Fruit fly (Drosophila melanogaster) whole organism, embryonic: Measurements from ENCODE around the gene CG15046.

Experiments
- CG10209 ChIP-seq: fragments of 200-800 bp; sonication (Bioruptor generic); optimal IDR thresholded peaks from 3 replicates; lab custom pipeline; 2017; ENCODE audit warnings: missing biosample characterization, mild to moderate bottlenecking, missing genetic modification characterization, missing genetic modification reagents
- CG10321 ChIP-seq: fragments of 200-800 bp; sonication (Bioruptor generic); IDR thresholded peaks from 2 replicates; pipeline ENCODE4 v1.3.6; 2022; ENCODE audit warnings: missing biosample characterization, missing genetic modification characterization
- CG10543 ChIP-seq: fragments of 200-800 bp; sonication (Bioruptor generic); optimal IDR thresholded peaks from 3 replicates; lab custom pipeline; 2017; ENCODE audit warnings: missing biosample characterization, mild to moderate bottlenecking, missing genetic modification characterization, moderate library complexity
- CG11247 ChIP-seq: fragments of 200-800 bp; sonication (Bioruptor generic); IDR thresholded peaks from 2 replicates; pipeline ENCODE4 v1.3.6; 2022; ENCODE audit warnings: missing biosample characterization, missing genetic modification characterization
- CG11723 ChIP-seq: fragments of 200-800 bp; sonication (Bioruptor generic); optimal IDR thresholded peaks from 2 replicates; lab custom pipeline; 2017; ENCODE audit warnings: missing biosample characterization, mild to moderate bottlenecking, missing genetic modification characterization
- CG1233 ChIP-seq: fragments of 200-800 bp; sonication (Bioruptor generic); optimal IDR thresholded peaks from 4 replicates; lab custom pipeline; 2018; ENCODE audit warnings: missing biosample characterization, mild to moderate bottlenecking, missing genetic modification characterization
- CG12391 ChIP-seq: fragments of 200-800 bp; sonication (Bioruptor generic); optimal IDR thresholded peaks from 3 replicates; lab custom pipeline; 2018; ENCODE audit warnings: missing biosample characterization, mild to moderate bottlenecking, missing genetic modification characterization, moderate library complexity
- CG12659 ChIP-seq: fragments of 200-800 bp; sonication (Bioruptor generic); optimal IDR thresholded peaks from 3 replicates; lab custom pipeline; 2017; ENCODE audit warnings: mild to moderate bottlenecking, missing biosample characterization, missing genetic modification reagents, missing genetic modification characterization
- CG12942 ChIP-seq: fragments of 200-800 bp; sonication (Bioruptor generic); optimal IDR thresholded peaks from 3 replicates; lab custom pipeline; 2016; ENCODE audit warnings: missing biosample characterization, missing genetic modification characterization
- CG13894 ChIP-seq: fragments of 200-800 bp; sonication (Bioruptor generic); optimal IDR thresholded peaks from 3 replicates; lab custom pipeline; 2018; ENCODE audit warnings: missing biosample characterization, mild to moderate bottlenecking, missing genetic modification characterization, moderate library complexity
- CG14667 ChIP-seq: fragments of 200-800 bp; sonication (Bioruptor generic); IDR thresholded peaks from 2 replicates; pipeline ENCODE4 v1.3.6; 2022; ENCODE audit warnings: missing biosample characterization, missing genetic modification characterization
- CG15514 ChIP-seq: fragments of 200-800 bp; sonication (Bioruptor generic); optimal IDR thresholded peaks from 3 replicates; lab custom pipeline; 2017; ENCODE audit warnings: missing biosample characterization, missing genetic modification characterization, mild to moderate bottlenecking, moderate library complexity, missing genetic modification reagents
- CG2120 ChIP-seq: fragments of 200-800 bp; sonication (Bioruptor generic); optimal IDR thresholded peaks from 3 replicates; lab custom pipeline; 2016; ENCODE audit warnings: missing biosample characterization, missing genetic modification characterization
- CG32532 ChIP-seq: fragments of 200-800 bp; sonication (Bioruptor generic); IDR thresholded peaks from 2 replicates; pipeline ENCODE4 v1.3.6; 2022; ENCODE audit warnings: missing biosample characterization, missing genetic modification characterization
- CG3847 ChIP-seq: fragments of 200-800 bp; sonication (Bioruptor generic); IDR thresholded peaks from 2 replicates; pipeline ENCODE4 v1.3.6; 2022; ENCODE audit warnings: missing biosample characterization, missing genetic modification characterization
- CG4424 ChIP-seq: fragments of 200-800 bp; sonication (Bioruptor generic); optimal IDR thresholded peaks from 3 replicates; lab custom pipeline; 2016; ENCODE audit warnings: missing biosample characterization, missing genetic modification characterization
- CG6272 ChIP-seq: fragments of 200-800 bp; sonication (Bioruptor generic); IDR thresholded peaks from 2 replicates; pipeline ENCODE4 v1.3.6; 2022; ENCODE audit warnings: missing biosample characterization, missing genetic modification characterization
- CG6765 ChIP-seq: fragments of 200-800 bp; sonication (Bioruptor generic); optimal IDR thresholded peaks from 3 replicates; lab custom pipeline; 2017; ENCODE audit warnings: missing biosample characterization, mild to moderate bottlenecking, missing genetic modification characterization
- CG6854 ChIP-seq: fragments of 200-800 bp; sonication (Bioruptor generic); optimal IDR thresholded peaks from 3 replicates; lab custom pipeline; 2017; ENCODE audit warnings: missing biosample characterization, mild to moderate bottlenecking, missing genetic modification characterization
- CG8359 ChIP-seq: fragments of 200-800 bp; sonication (Bioruptor generic); optimal IDR thresholded peaks from 2 replicates; lab custom pipeline; 2017; ENCODE audit warnings: missing biosample characterization, mild to moderate bottlenecking, missing genetic modification characterization, borderline replicate concordance
- CG8924 ChIP-seq: fragments of 200-800 bp; optimal IDR thresholded peaks from 3 replicates; lab custom pipeline; 2019; ENCODE audit warnings: missing biosample characterization, mild to moderate bottlenecking, missing genetic modification characterization, moderate library complexity
- CG9609 ChIP-seq: fragments of 200-800 bp; sonication (Bioruptor generic); optimal IDR thresholded peaks from 3 replicates; lab custom pipeline; 2016; ENCODE audit warnings: missing biosample characterization, missing genetic modification characterization
- CG9817 ChIP-seq: fragments of 200-800 bp; sonication (Bioruptor generic); optimal IDR thresholded peaks from 2 replicates; lab custom pipeline; 2018; ENCODE audit warnings: missing biosample characterization, mild to moderate bottlenecking, missing genetic modification characterization, moderate library complexity
- Fer1 ChIP-seq: fragments of 200-800 bp; sonication (Bioruptor generic); optimal IDR thresholded peaks from 2 replicates; lab custom pipeline; 2017; ENCODE audit warnings: missing biosample characterization, mild to moderate bottlenecking, missing genetic modification characterization
- GATAe ChIP-seq: fragments of 200-800 bp; sonication (Bioruptor generic); conservative IDR thresholded peaks from 2 replicates; pipeline ENCODE4 v1.3.6; 2022; ENCODE audit warnings: missing biosample characterization, missing genetic modification characterization
- HLH4C ChIP-seq: fragments of 200-800 bp; sonication (Bioruptor generic); IDR thresholded peaks from 3 replicates; pipeline ENCODE4 v1.3.6; 2022; ENCODE audit warnings: missing biosample characterization, missing genetic modification characterization; ENCODE audit not compliant: partially characterized antibody
- MESR4 ChIP-seq: fragments of 200-800 bp; sonication (Bioruptor generic); optimal IDR thresholded peaks from 2 replicates; lab custom pipeline; 2018; ENCODE audit warnings: missing biosample characterization, mild to moderate bottlenecking, missing genetic modification characterization, moderate library complexity
- Med ChIP-seq: fragments of 200-800 bp; sonication (Bioruptor generic); peaks from one replicate; lab custom pipeline; 2016; ENCODE audit warnings: missing biosample characterization, missing genetic modification characterization, mild to moderate bottlenecking, inconsistent platforms, moderate library complexity
- Opbp ChIP-seq: fragments of 200-800 bp; sonication (Bioruptor generic); IDR thresholded peaks from 3 replicates; pipeline ENCODE4 v1.3.6; 2022; ENCODE audit warnings: missing biosample characterization, missing genetic modification characterization; ENCODE audit not compliant: partially characterized antibody
- Optix ChIP-seq: fragments of 200-800 bp; sonication (Bioruptor generic); IDR thresholded peaks from 3 replicates; pipeline ENCODE4 v1.3.6; 2022; ENCODE audit warnings: missing biosample characterization, missing genetic modification characterization
- PHDP ChIP-seq: fragments of 200-800 bp; sonication (Bioruptor generic); optimal IDR thresholded peaks from 3 replicates; lab custom pipeline; 2018; ENCODE audit warnings: missing biosample characterization, mild to moderate bottlenecking, missing genetic modification characterization, moderate library complexity
- Six4 ChIP-seq: fragments of 200-800 bp; sonication (Bioruptor generic); optimal IDR thresholded peaks from 2 replicates; lab custom pipeline; 2016; ENCODE audit warnings: missing biosample characterization, missing genetic modification characterization
- Tbp ChIP-seq: fragments of >200 bp; optimal IDR thresholded peaks from 2 replicates; lab custom pipeline; 2018; ENCODE audit warnings: missing biosample characterization, missing genetic modification characterization
- ac ChIP-seq: fragments of 200-800 bp; sonication (Bioruptor generic); optimal IDR thresholded peaks from 3 replicates; lab custom pipeline; 2017; ENCODE audit warnings: missing biosample characterization, mild to moderate bottlenecking, missing genetic modification characterization
- crol ChIP-seq: fragments of 200-800 bp; sonication (Bioruptor generic); IDR thresholded peaks from 2 replicates; pipeline ENCODE4 v1.3.6; 2022; ENCODE audit warnings: missing biosample characterization, missing genetic modification characterization
- dm ChIP-seq: fragments of 200-800 bp; sonication (Bioruptor generic); optimal IDR thresholded peaks from 3 replicates; lab custom pipeline; 2016; ENCODE audit warnings: missing biosample characterization, missing genetic modification characterization
- fd3F ChIP-seq: fragments of 200-800 bp; sonication (Bioruptor generic); optimal IDR thresholded peaks from 2 replicates; lab custom pipeline; 2018; ENCODE audit warnings: missing biosample characterization, mild to moderate bottlenecking, missing genetic modification characterization, moderate library complexity
- fu2 ChIP-seq: fragments of 200-800 bp; sonication (Bioruptor generic); optimal IDR thresholded peaks from 2 replicates; lab custom pipeline; 2016; ENCODE audit warnings: missing biosample characterization, missing genetic modification characterization
- ham ChIP-seq: fragments of 200-800 bp; sonication (Bioruptor generic); IDR thresholded peaks from 2 replicates; pipeline ENCODE4 v1.3.6; 2022; ENCODE audit warnings: missing biosample characterization, missing genetic modification characterization
- ken ChIP-seq: fragments of 200-800 bp; sonication (Bioruptor generic); IDR thresholded peaks from 3 replicates; pipeline ENCODE4 v1.3.6; 2022; ENCODE audit warnings: missing biosample characterization, missing genetic modification characterization
- pfk ChIP-seq: fragments of 200-800 bp; sonication (Bioruptor generic); optimal IDR thresholded peaks from 2 replicates; lab custom pipeline; 2018; ENCODE audit warnings: missing biosample characterization, mild to moderate bottlenecking, missing genetic modification characterization, moderate library complexity
- repo ChIP-seq: fragments of 200-800 bp; sonication (Bioruptor generic); optimal IDR thresholded peaks from 2 replicates; lab custom pipeline; 2016; ENCODE audit warnings: missing biosample characterization, missing genetic modification characterization
- run ChIP-seq: fragments of 200-800 bp; sonication (Bioruptor generic); optimal IDR thresholded peaks from 3 replicates; lab custom pipeline; 2018; ENCODE audit warnings: missing biosample characterization, mild to moderate bottlenecking, missing genetic modification characterization
- sd ChIP-seq: fragments of 200-800 bp; sonication (Bioruptor generic); optimal IDR thresholded peaks from 3 replicates; lab custom pipeline; 2018; ENCODE audit warnings: missing biosample characterization, mild to moderate bottlenecking, missing genetic modification characterization, moderate library complexity
- slbo ChIP-seq: fragments of 200-800 bp; sonication (Bioruptor generic); IDR thresholded peaks from 2 replicates; pipeline ENCODE4 v1.3.6; 2022; ENCODE audit warnings: missing biosample characterization, missing genetic modification characterization
- sob ChIP-seq: fragments of 200-800 bp; sonication (Bioruptor generic); IDR thresholded peaks from 2 replicates; pipeline ENCODE4 v1.3.6; 2022; ENCODE audit warnings: missing biosample characterization, missing genetic modification characterization
- twi ChIP-seq: fragments of 200-800 bp; optimal IDR thresholded peaks from 2 replicates; lab custom pipeline; 2019; ENCODE audit warnings: missing biosample characterization, mild to moderate bottlenecking, missing genetic modification characterization, moderate library complexity
- wek ChIP-seq: fragments of 200-800 bp; sonication (Bioruptor generic); optimal IDR thresholded peaks from 3 replicates; lab custom pipeline; 2018; ENCODE audit warnings: missing biosample characterization, mild to moderate bottlenecking, missing genetic modification characterization, moderate library complexity

The CG15046 gene

DNA sequence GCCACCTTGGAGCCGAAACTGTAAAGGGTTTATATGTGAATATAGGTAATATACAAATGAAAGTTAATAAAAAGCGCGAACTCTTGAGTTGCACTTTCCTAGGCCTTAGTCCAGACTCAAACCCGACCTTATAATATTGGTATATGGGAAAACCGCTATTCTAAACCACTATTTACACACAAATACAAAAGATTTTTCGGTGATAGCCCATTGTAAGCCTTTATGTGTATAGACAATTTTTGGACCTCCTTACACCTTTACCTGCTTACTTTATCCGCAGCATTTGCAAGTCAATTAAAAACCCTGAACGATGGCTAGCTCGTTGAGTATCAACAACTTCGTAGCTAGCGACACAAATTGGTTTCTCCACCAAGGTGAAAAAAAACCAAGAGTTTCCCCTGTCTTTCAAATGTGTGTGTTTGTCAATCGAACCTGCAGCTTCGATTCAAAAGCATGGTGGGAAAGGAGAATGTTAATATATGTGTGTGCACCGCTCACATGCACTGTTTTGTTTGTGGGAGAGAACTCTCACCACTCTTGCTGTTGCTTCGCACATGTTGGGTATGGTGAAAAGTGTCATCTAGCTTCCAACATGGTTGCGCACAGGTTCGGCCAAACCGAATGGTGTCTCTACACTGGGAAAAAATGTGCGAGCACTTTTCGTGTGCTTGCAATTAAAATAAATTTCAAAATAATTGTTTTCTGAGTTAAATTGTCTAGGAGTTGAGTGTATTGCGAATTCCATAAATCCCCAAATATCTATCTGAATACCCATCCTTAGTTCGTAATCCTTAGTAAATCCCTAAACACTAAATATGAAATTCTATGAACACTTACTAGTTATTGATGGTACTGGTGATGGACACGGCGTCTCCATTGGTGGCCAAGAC, 17.5 kb upstream of the CG15046 start (continued):
- TF ChIP-seq crol (GFP tag; lab: Robert Waterston, UW): 0 out of 2 replicates have a peak, but pooled peaks have one; percentile 29
- TF ChIP-seq CG15514: peak; percentile 74
- peak; percentile 46; the same call in 1 of the 2 replicates for TF ChIP-seq CG3847
- TF ChIP-seq CG9817 (tag; lab: Kevin White, UChicago): peak; percentile 15
- peak; percentile 60 for TF ChIP-seq CG9609
- TF ChIP-seq CG12391: peak; percentile 78
- TF ChIP-seq Six4: peak; percentile 79
- TF ChIP-seq Optix (GFP tag; lab: Robert Waterston, UW): peak; percentile 71; the same call in 2 of the 3 replicates
- TF ChIP-seq ac (GFP tag; lab: Kevin White, UChicago): peak; percentile 14
- no peak for TF ChIP-seq fd3F
- peak; percentile 46 for TF ChIP-seq fu2 (GFP tag; lab: Kevin White, UChicago)
- TF ChIP-seq wek: peak; percentile 41
- TF ChIP-seq CG12659 (GFP tag; lab: Kevin White, UChicago): peak; percentile 60
- no peak for TF ChIP-seq twi
- TF ChIP-seq CG12942 (GFP tag; lab: Kevin White, UChicago): peak; percentile 52
- peak; percentile 81 for TF ChIP-seq sob
- TF ChIP-seq Fer1 (GFP tag; lab: Kevin White, UChicago): peak; percentile 72
- TF ChIP-seq dm (GFP tag; lab: Kevin White, UChicago): peak; percentile 45
- TF ChIP-seq CG11247 (GFP tag; lab: Robert Waterston, UW): peak; percentile 70
- TF ChIP-seq CG32532 (GFP tag; lab: Robert Waterston, UW): peak; percentile 85
- peak; percentile 52 for TF ChIP-seq CG11723 (GFP tag; lab: Kevin White, UChicago)
- TF ChIP-seq CG10321 (GFP tag; lab: Robert Waterston, UW): peak; percentile 37; the same call in 1 of the 2 replicates
- peak; percentile 97 for TF ChIP-seq Med (GFP tag; lab: Kevin White, UChicago)
- TF ChIP-seq CG6854: peak; percentile 67
- peak; percentile 37 for TF ChIP-seq CG8359 (GFP tag; lab: Kevin White, UChicago)
- TF ChIP-seq CG10209 (GFP tag; lab: Kevin White, UChicago): peak; percentile 81
- TF ChIP-seq ken: peak; percentile 77
- TF ChIP-seq CG8924 (tag; lab: Kevin White, UChicago): peak; percentile 64
- TF ChIP-seq PHDP (tag; lab: Kevin White, UChicago): peak; percentile 79
- no peak for TF ChIP-seq sd (tag; lab: Kevin White, UChicago)
- peak; percentile 10 for TF ChIP-seq MESR4
- TF ChIP-seq CG4424 (GFP tag; lab: Kevin White, UChicago): peak; percentile 85
- 0 out of 2 replicates have a peak, but pooled peaks have one; percentile 43 for TF ChIP-seq CG14667
- TF ChIP-seq Tbp (GFP tag; lab: Kevin White, UChicago): peak; percentile 0
- no peak for TF ChIP-seq HLH4C (GFP tag; lab: Robert Waterston, UW)
- no peak for TF ChIP-seq CG6272 (GFP tag; lab: Robert Waterston, UW)
- peak; percentile 74 for TF ChIP-seq repo
- peak; percentile 80 for TF ChIP-seq CG2120 (GFP tag; lab: Kevin White, UChicago)
- TF ChIP-seq pfk (GFP tag; lab: Kevin White, UChicago): no peak
- no peak for TF ChIP-seq CG13894 (tag; lab: Kevin White, UChicago)
- no peak for TF ChIP-seq run
- no peak; the same call in 1 of the 2 replicates for TF ChIP-seq GATAe
- TF ChIP-seq CG1233 (GFP tag; lab: Kevin White, UChicago): peak; percentile 67
- no peak for TF ChIP-seq ham (GFP tag; lab: Robert Waterston, UW)
- TF ChIP-seq Opbp (GFP tag; lab: Robert Waterston, UW): no peak
- TF ChIP-seq slbo: peak; percentile 75
- no peak for TF ChIP-seq CG10543 (GFP tag; lab: Kevin White, UChicago)
- TF ChIP-seq CG6765 (GFP tag; lab: Kevin White, UChicago): peak; percentile 67
